Worm (Caenorhabditis elegans): ENCODE data around the gene F32E10.5.

F32E10.5 gene

DNA sequence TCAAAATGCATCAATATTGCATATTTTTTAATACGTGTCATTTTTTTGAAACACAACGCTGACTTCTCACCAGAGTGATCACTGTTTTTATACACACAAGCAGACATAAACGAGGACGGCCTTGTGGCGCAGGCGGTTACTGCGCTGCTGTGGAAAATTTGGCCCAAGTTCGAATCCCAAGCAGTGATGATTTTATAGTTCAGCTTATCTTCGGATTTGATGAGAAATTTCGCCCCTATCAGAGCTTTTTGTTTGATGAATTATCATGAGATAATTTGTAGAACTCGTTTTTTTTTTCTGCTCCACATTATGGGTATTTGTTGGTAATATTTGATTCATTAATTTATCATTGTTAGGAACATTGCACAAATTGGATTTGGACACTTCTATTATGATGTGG is 4.2 kb downstream of the F32E10.5 start (continued):
- TF ChIP-seq ceh-88 (GFP tag; IDR thresholded peaks at IDR 0.05) (no peak), fos-1 (tag; optimal IDR thresholded peaks at IDR 0.05) (peak; percentile 54), nhr-11 (tag; optimal IDR thresholded peaks at IDR 0.05) (no peak), pag-3 (tag; optimal IDR thresholded peaks at IDR 0.05; ENCODE audit: borderline replicate concordance, insufficient read depth) (no peak), lir-3 (tag; optimal IDR thresholded peaks at IDR 0.05; ENCODE audit: poor library complexity) (peak; percentile 13), nhr-47 (tag; optimal IDR thresholded peaks at IDR 0.05) (peak; percentile 79), mep-1 (tag; optimal IDR thresholded peaks at IDR 0.05) (peak; percentile 76), sup-37 (GFP tag; optimal IDR thresholded peaks at IDR 0.05) (peak; percentile 23), unc-62 (GFP tag; optimal IDR thresholded peaks at IDR 0.05) (no peak), nhr-76 (tag; optimal IDR thresholded peaks at IDR 0.05) (no peak), elt-3 (tag; optimal IDR thresholded peaks at IDR 0.05) (peak in 2 of 6 experiments; percentile 0 to 68), aha-1 (tag; optimal IDR thresholded peaks at IDR 0.05) (no peak), nhr-77 (tag; optimal IDR thresholded peaks at IDR 0.05) (peak; percentile 59), C16A3.4 (tag; optimal IDR thresholded peaks at IDR 0.05) (peak; percentile 79), dsc-1 (tag; optimal IDR thresholded peaks at IDR 0.05) (peak; percentile 66), ceh-8 (GFP tag; optimal IDR thresholded peaks at IDR 0.05) (no peak), xbp-1 (tag; optimal IDR thresholded peaks at IDR 0.05) (peak; percentile 64), unc-98 (GFP tag; IDR thresholded peaks at IDR 0.05) (no peak), lin-39 (tag; optimal IDR thresholded peaks at IDR 0.05) (peak; percentile 1), egl-27 (tag; optimal IDR thresholded peaks at IDR 0.05) (no peak), skn-1 (tag; optimal IDR thresholded peaks at IDR 0.05) (peak; percentile 39), efl-1 (optimal IDR thresholded peaks at IDR 0.05) (peak; percentile 53 to 60), efl-1 (GFP tag; optimal IDR thresholded peaks at IDR 0.05 in 1 of 2) (peak; percentile 52 to 95), nhr-85 (tag) (no peak), isw-1 (GFP tag; IDR thresholded peaks at IDR 0.05) (no peak), rnt-1 (tag; optimal IDR thresholded peaks at IDR 0.05) (peak; percentile 65), vab-15 (tag; optimal IDR thresholded peaks at IDR 0.05) (peak; percentile 53), irx-1 (tag; optimal IDR thresholded peaks at IDR 0.05) (peak; percentile 71), ceh-82 (tag; optimal IDR thresholded peaks at IDR 0.05) (peak; percentile 37 to 73 (median 62)), fkh-8 (tag; optimal IDR thresholded peaks at IDR 0.05) (peak; percentile 15), zag-1 (tag; optimal IDR thresholded peaks at IDR 0.05) (no peak), ets-5 (GFP tag; IDR thresholded peaks at IDR 0.05) (no peak), nhr-19 (GFP tag; conservative IDR thresholded peaks at IDR 0.05) (no peak), jun-1 (tag; optimal IDR thresholded peaks at IDR 0.05) (peak; percentile 47), ama-1 (optimal IDR thresholded peaks at IDR 0.05) (no peak), C34B4.2 (tag; optimal IDR thresholded peaks at IDR 0.05) (no peak), Y116A8C.19 (tag; optimal IDR thresholded peaks at IDR 0.05; ENCODE audit: borderline replicate concordance) (no peak), nhr-90 (tag; optimal IDR thresholded peaks at IDR 0.05; ENCODE audit: poor library complexity) (peak; percentile 76), pqm-1 (tag; optimal IDR thresholded peaks at IDR 0.05) (no peak), mef-2 (tag; optimal IDR thresholded peaks at IDR 0.05) (no peak), snu-23 (GFP tag; optimal IDR thresholded peaks at IDR 0.05) (peak; percentile 83), elt-2 (tag; optimal IDR thresholded peaks at IDR 0.05) (peak; percentile 35)

DNA sequence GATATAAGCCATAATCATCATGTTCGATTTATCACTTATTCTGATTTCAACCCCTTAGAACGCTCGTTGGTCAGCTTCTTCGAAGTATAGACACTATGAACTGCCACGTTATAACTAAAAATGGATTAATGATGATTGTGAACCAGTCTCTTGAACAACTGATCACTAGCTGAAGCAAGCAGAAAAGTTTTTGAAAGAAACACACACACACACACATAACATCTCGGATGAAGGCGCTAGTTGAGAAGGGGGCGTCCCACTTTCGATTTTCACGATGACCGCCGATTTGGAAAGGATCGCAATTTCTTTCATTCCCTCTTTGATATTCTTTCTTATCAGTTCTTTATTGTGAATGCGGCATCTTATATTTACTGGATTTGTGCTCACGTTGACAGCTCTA is 9.6 kb downstream of the F32E10.5 start, which contains the start of gene clec-180:
Gene clec-180 (plus strand): TSS at position 301 of the 400 bp plus-strand sequence.
- TF ChIP-seq grh-1 (GFP tag; IDR thresholded peaks at IDR 0.05): no peak
- TF ChIP-seq pag-3 (tag; optimal IDR thresholded peaks at IDR 0.05; ENCODE audit: borderline replicate concordance, insufficient read depth): no peak
- TF ChIP-seq aly-2 (tag; optimal IDR thresholded peaks at IDR 0.05): no peak
- TF ChIP-seq mdl-1 (tag; optimal IDR thresholded peaks at IDR 0.05): no peak
- no peak for TF ChIP-seq lir-3 (tag; optimal IDR thresholded peaks at IDR 0.05; ENCODE audit: poor library complexity)
- no peak for TF ChIP-seq lin-35 (GFP tag; optimal IDR thresholded peaks at IDR 0.05)
- TF ChIP-seq blmp-1 (tag; optimal IDR thresholded peaks at IDR 0.05): peak; percentile 83

Measured in whole organism, L1 larva.